Worm (Caenorhabditis elegans): Measurements from ENCODE around the gene ints-5.

DNA sequence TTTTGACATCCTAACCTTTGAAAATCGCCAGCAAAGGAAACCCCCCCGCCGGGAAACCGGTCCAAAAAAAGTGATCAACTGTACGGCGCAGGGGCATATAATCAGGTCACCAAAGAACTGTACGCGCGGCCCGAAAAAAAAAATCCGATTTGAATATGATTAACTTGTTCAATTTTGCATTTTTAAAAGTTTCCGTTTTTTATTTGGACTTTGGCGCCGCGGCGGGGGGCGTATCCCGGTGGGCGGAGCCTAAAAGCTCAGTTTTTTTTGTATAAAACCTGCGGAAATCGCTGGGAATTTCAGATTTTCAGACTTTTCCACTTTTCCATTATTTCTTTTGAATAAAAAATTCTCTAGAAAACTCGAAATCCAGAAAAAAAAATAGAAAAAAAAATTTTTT, 9.3 kb upstream of the ints-5 start, which contains the start of gene hmit-1.2:
- TF ChIP-seq nhr-11 (tag; optimal IDR thresholded peaks at IDR 0.05) (no peak), dve-1 (tag; optimal IDR thresholded peaks at IDR 0.05) (no peak), sox-2 (GFP tag; IDR thresholded peaks at IDR 0.05) (no peak), ama-1 (optimal IDR thresholded peaks at IDR 0.05) (no peak), npax-4 (tag; optimal IDR thresholded peaks at IDR 0.05) (no peak), ceh-18 (tag; optimal IDR thresholded peaks at IDR 0.05) (no peak)

All from whole organism, late embryonic.